Worm (Caenorhabditis elegans) whole organism, L4 larva: ENCODE results near the gene F53B1.3.
A peak's percentile ranks its signal among the peaks of the same experiment; 100 is the strongest.
"Not testable (repeated sequence)": the region's sequence is repeated elsewhere in the genome, so short reads cannot be mapped to it uniquely, and the experiment has no call there.

Source experiments
- D1046.2 ChIP-seq: fragments of 200-800 bp; sonication (Bioruptor generic); IDR thresholded peaks from 2 replicates; pipeline ENCODE4 v1.3.6; 2022; ENCODE audit warnings: missing genetic modification characterization, missing compliant biosample characterization
- F26F4.8 ChIP-seq: fragments of 200-800 bp; sonication (Bioruptor generic); conservative IDR thresholded peaks from 2 replicates; pipeline ENCODE4 v1.3.6; 2022; ENCODE audit warnings: missing genetic modification characterization, missing compliant biosample characterization
- F44E2.7 ChIP-seq: fragments of 200-800 bp; sonication (Bioruptor generic); IDR thresholded peaks from 2 replicates; pipeline ENCODE4 v2.1.2; 2022; ENCODE audit warnings: missing genetic modification characterization, missing compliant biosample characterization
- T26A8.4 ChIP-seq: fragments of 200-800 bp; sonication (Bioruptor generic); IDR thresholded peaks from 2 replicates; pipeline ENCODE4 v1.3.6; 2022; ENCODE audit warnings: missing genetic modification characterization, missing compliant biosample characterization
- Y105C5A.15 ChIP-seq: fragments of 200-800 bp; sonication (Bioruptor generic); IDR thresholded peaks from 2 replicates; pipeline ENCODE4 v1.3.6; 2022; ENCODE audit warnings: missing genetic modification characterization, missing compliant biosample characterization
- Y48G9A.11 ChIP-seq: fragments of 200-800 bp; sonication (Bioruptor generic); IDR thresholded peaks from 2 replicates; pipeline ENCODE4 v1.3.6; 2022; ENCODE audit warnings: missing genetic modification reagents, missing genetic modification characterization, missing compliant biosample characterization
- Y75B8A.6 ChIP-seq: fragments of 200-800 bp; sonication (Bioruptor generic); IDR thresholded peaks from 2 replicates; pipeline ENCODE4 v1.3.6; 2022; ENCODE audit warnings: missing genetic modification reagents, missing genetic modification characterization, missing compliant biosample characterization
- ZK337.2 ChIP-seq: fragments of 200-800 bp; sonication (Bioruptor generic); IDR thresholded peaks from 2 replicates; pipeline ENCODE4 v1.3.6; 2022; ENCODE audit warnings: missing genetic modification reagents, missing genetic modification characterization, missing compliant biosample characterization
- arid-1 ChIP-seq: fragments of 200-800 bp; sonication (Bioruptor generic); conservative IDR thresholded peaks from 2 replicates; pipeline ENCODE4 v1.3.6; 2022; ENCODE audit warnings: missing genetic modification reagents, missing genetic modification characterization, missing compliant biosample characterization
- ceh-20 ChIP-seq: fragments of 200-800 bp; sonication (Bioruptor generic); IDR thresholded peaks from 2 replicates; pipeline ENCODE4 v1.3.6; 2022; ENCODE audit warnings: missing genetic modification reagents, missing genetic modification characterization, missing compliant biosample characterization
- ceh-44 ChIP-seq: fragments of 200-800 bp; sonication (Bioruptor generic); IDR thresholded peaks from 2 replicates; pipeline ENCODE4 v1.3.6; 2022; ENCODE audit warnings: missing genetic modification reagents, missing genetic modification characterization, missing compliant biosample characterization
- ctbp-1 ChIP-seq: fragments of 200-800 bp; sonication (Bioruptor generic); IDR thresholded peaks from 2 replicates; pipeline ENCODE4 v1.3.6; 2022; ENCODE audit warnings: missing genetic modification reagents, missing genetic modification characterization, missing compliant biosample characterization
- dmd-6 ChIP-seq: fragments of 200-800 bp; sonication (Bioruptor generic); IDR thresholded peaks from 2 replicates; pipeline ENCODE4 v1.3.6; 2022; ENCODE audit warnings: missing genetic modification reagents, missing genetic modification characterization, missing compliant biosample characterization
- dmd-9 ChIP-seq: fragments of 200-800 bp; sonication (Bioruptor generic); IDR thresholded peaks from 2 replicates; pipeline ENCODE4 v1.3.6; 2022; ENCODE audit warnings: missing genetic modification reagents, missing genetic modification characterization, missing compliant biosample characterization
- egl-43 ChIP-seq: fragments of 200-800 bp; sonication (Bioruptor generic); IDR thresholded peaks from 2 replicates; pipeline ENCODE4 v1.3.6; 2022; ENCODE audit warnings: missing genetic modification reagents, missing genetic modification characterization, missing compliant biosample characterization
- hlh-11 ChIP-seq: fragments of 200-800 bp; sonication (Bioruptor generic); optimal IDR thresholded peaks from 2 replicates; lab custom pipeline; 2018; ENCODE audit warnings: mild to moderate bottlenecking, missing genetic modification characterization, missing compliant biosample characterization
- lim-7 ChIP-seq: fragments of 200-800 bp; sonication (Bioruptor generic); IDR thresholded peaks from 2 replicates; pipeline ENCODE4 v1.3.6; 2022; ENCODE audit warnings: missing genetic modification characterization, missing compliant biosample characterization
- lin-1 ChIP-seq: fragments of 200-800 bp; sonication (Bioruptor generic); IDR thresholded peaks from 2 replicates; pipeline ENCODE4 v1.3.6; 2022; ENCODE audit warnings: missing genetic modification reagents, missing genetic modification characterization, missing compliant biosample characterization
- madf-5 ChIP-seq, 2 experiments: fragments of 200-800 bp; sonication (Bioruptor generic); IDR thresholded peaks; 2 replicates each; pipeline ENCODE4 v1.3.6; 2022; ENCODE audit warnings: missing compliant biosample characterization in 2 of 2, missing genetic modification characterization in 2 of 2
- madf-9 ChIP-seq: fragments of 200-800 bp; sonication (Bioruptor generic); conservative IDR thresholded peaks from 2 replicates; pipeline ENCODE4 v1.3.6; 2022; ENCODE audit warnings: missing genetic modification reagents, missing genetic modification characterization, missing compliant biosample characterization
- mdt-29 ChIP-seq: fragments of 200-800 bp; sonication (Bioruptor generic); IDR thresholded peaks from 2 replicates; pipeline ENCODE4 v1.3.6; 2022; ENCODE audit warnings: missing genetic modification reagents, missing genetic modification characterization, missing compliant biosample characterization
- nhr-42 ChIP-seq: fragments of 200-800 bp; sonication (Bioruptor generic); IDR thresholded peaks from 2 replicates; pipeline ENCODE4 v1.3.6; 2022; ENCODE audit warnings: missing genetic modification characterization, missing compliant biosample characterization
- pha-4 ChIP-seq, 2 experiments: fragments of 150-350 bp in 1 of 2; fragments of 200-800 bp in 1 of 2; sonication (Bioruptor generic) in 1 of 2; IDR thresholded peaks in 1 of 2; optimal IDR thresholded peaks in 1 of 2; 2 replicates each; pipeline versions ENCODE4 v1.3.6 to Lab custom; 2014 to 2022; ENCODE audit warnings: missing genetic modification characterization in 2 of 2, missing genetic modification reagents in 2 of 2, missing biosample characterization in 1 of 2, missing compliant biosample characterization in 1 of 2
- php-3 ChIP-seq: fragments of 200-800 bp; sonication (Bioruptor generic); IDR thresholded peaks from 2 replicates; pipeline ENCODE4 v1.3.6; 2022; ENCODE audit warnings: missing genetic modification reagents, missing genetic modification characterization, missing compliant biosample characterization
- set-16 ChIP-seq: fragments of 200-800 bp; sonication (Bioruptor generic); IDR thresholded peaks from 2 replicates; pipeline ENCODE4 v1.3.6; 2022; ENCODE audit warnings: missing genetic modification reagents, missing genetic modification characterization, missing compliant biosample characterization
- snpc-1.2 ChIP-seq: fragments of 200-800 bp; sonication (Bioruptor generic); IDR thresholded peaks from 2 replicates; pipeline ENCODE4 v1.3.6; 2022; ENCODE audit warnings: missing genetic modification reagents, missing genetic modification characterization, missing compliant biosample characterization
- spr-1 ChIP-seq: sonication (generic microtip); optimal IDR thresholded peaks from 2 replicates; lab custom pipeline; 2016; ENCODE audit warnings: mild to moderate bottlenecking, missing genetic modification characterization, missing compliant biosample characterization
- tag-97 ChIP-seq: fragments of 200-800 bp; sonication (Bioruptor generic); IDR thresholded peaks from 2 replicates; pipeline ENCODE4 v1.3.6; 2022; ENCODE audit warnings: missing genetic modification characterization, missing compliant biosample characterization
- tra-1 ChIP-seq: fragments of 200-800 bp; sonication (Bioruptor generic); IDR thresholded peaks from 2 replicates; pipeline ENCODE4 v1.3.6; 2022; ENCODE audit warnings: missing genetic modification reagents, missing genetic modification characterization, missing compliant biosample characterization
- vab-7 ChIP-seq: fragments of 200-800 bp; sonication (Bioruptor generic); IDR thresholded peaks from 2 replicates; pipeline ENCODE4 v1.3.6; 2022; ENCODE audit warnings: missing genetic modification reagents, missing genetic modification characterization, missing compliant biosample characterization
- zip-11 ChIP-seq: fragments of 200-800 bp; sonication (Bioruptor generic); IDR thresholded peaks from 2 replicates; pipeline ENCODE4 v1.3.6; 2022; ENCODE audit warnings: missing genetic modification characterization, missing compliant biosample characterization

Gene F53B1.3

DNA sequence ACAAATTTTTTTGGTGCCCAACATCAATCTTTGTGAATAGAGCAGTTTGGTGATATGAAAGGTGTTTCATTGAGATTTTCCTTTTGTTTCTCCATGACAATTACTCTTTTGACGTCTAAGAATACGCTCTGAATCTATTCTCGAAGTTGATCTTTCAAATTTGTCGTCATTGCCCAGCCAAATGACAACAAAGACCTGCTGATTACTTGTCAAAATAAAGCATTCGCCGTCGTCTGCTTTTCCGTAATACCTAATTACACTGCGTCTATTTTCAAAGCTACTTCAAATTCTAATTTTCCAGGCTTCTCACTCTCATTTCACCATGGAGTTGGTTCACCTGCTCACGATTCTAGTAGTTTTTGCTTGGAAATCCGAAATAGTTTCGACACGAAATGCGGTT, at the start of gene F53B1.3:
TSS of gene F53B1.3 (plus strand) at position 301 of the 400 bp plus-strand sequence.
- no peak for TF ChIP-seq spr-1 (tag; lab: Kevin White, UChicago)
- no peak for TF ChIP-seq ceh-20 (GFP tag; lab: Robert Waterston, UW)
- no peak for TF ChIP-seq hlh-11 (tag; lab: Kevin White, UChicago)

DNA sequence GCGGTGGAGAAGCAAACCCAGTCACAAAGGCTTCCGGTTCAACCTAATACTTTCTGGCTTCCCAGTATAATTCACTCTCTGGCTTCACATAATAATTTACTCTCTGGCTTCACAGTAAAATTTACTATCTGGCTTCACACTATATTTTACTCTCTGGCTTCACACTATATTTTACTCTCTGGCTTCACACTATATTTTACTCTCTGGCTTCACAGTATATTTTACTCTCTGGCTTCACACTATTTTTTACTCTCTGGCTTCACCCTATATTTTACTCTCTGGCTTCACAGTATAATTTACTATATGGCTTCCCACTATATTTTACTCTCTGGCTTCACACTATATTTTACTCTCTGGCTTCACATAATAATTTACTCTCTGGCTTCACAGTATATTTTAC, 48.5 kb upstream of the F53B1.3 start:
- TF ChIP-seq set-16, result 0 out of 2 replicates have a peak, but pooled peaks have one; percentile 7
- TF ChIP-seq, all 104 proteins: peak for 1; not testable (repeated sequence) for 103

DNA sequence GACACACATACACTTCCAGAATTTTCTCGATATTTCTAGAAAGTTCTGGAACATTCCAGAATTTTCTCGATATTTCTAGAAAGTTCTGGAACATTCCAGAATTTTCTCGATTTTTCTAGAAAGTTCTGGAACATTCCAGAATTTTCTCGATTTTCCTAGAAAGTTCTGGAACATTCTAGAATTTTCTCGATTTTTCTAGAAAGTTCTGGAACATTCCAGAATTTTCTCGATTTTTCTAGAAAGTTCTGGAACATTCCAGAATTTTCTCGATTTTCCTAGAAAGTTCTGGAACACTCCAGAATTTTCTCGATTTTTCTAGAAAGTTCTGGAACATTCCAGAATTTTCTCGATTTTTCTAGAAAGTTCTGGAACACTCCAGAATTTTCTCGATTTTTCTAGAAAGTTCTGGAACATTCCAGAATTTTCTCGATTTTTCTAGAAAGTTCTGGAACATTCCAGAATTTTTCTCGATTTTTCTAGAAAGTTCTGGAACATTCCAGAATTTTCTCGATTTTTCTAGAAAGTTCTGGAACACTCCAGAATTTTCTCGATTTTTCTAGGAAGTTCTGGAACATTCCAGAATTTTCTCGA, 47.5 kb upstream of the F53B1.3 start:
- TF ChIP-seq Y48G9A.11 (peak; percentile 49; the same call in 1 of the 2 replicates), lim-7 (peak; percentile 88), Y75B8A.6 (peak; percentile 83; the same call in 1 of the 2 replicates), egl-43 (GFP tag; lab: Robert Waterston, UW) (peak; percentile 26; the same call in 1 of the 2 replicates), arid-1 (GFP tag; lab: Robert Waterston, UW) (peak; percentile 82), ctbp-1 (GFP tag; lab: Robert Waterston, UW) (peak; percentile 72), vab-7 (GFP tag; lab: Robert Waterston, UW) (peak; percentile 71), lin-1 (GFP tag; lab: Robert Waterston, UW) (peak; percentile 95), snpc-1.2 (GFP tag; lab: Robert Waterston, UW) (peak; percentile 80), madf-9 (GFP tag; lab: Robert Waterston, UW) (peak; percentile 64), tra-1 (GFP tag; lab: Robert Waterston, UW) (peak; percentile 75; the same call in 1 of the 2 replicates), madf-5 (GFP tag; IDR thresholded peaks at IDR 0.05; lab: Robert Waterston, UW) (peak in 1 of 2 experiments; percentile 61; a peak in 1 of 4 replicates), F26F4.8 (peak; percentile 79), dmd-9 (0 out of 2 replicates have a peak, but pooled peaks have one; percentile 13), mdt-29 (GFP tag; lab: Robert Waterston, UW) (peak; percentile 97), pha-4 (GFP tag; IDR thresholded peaks at IDR 0.05; lab: Robert Waterston, UW) (peak; percentile 84; the same call in 1 of the 2 replicates), dmd-6 (GFP tag; lab: Robert Waterston, UW) (0 out of 2 replicates have a peak, but pooled peaks have one; percentile 22), Y105C5A.15 (peak; percentile 86), zip-11 (GFP tag; lab: Robert Waterston, UW) (0 out of 2 replicates have a peak, but pooled peaks have one; percentile 14)
- not testable (repeated sequence) for TF ChIP-seq pha-4 (tag; optimal IDR thresholded peaks at IDR 0.05; lab: Kevin White, UChicago)

DNA sequence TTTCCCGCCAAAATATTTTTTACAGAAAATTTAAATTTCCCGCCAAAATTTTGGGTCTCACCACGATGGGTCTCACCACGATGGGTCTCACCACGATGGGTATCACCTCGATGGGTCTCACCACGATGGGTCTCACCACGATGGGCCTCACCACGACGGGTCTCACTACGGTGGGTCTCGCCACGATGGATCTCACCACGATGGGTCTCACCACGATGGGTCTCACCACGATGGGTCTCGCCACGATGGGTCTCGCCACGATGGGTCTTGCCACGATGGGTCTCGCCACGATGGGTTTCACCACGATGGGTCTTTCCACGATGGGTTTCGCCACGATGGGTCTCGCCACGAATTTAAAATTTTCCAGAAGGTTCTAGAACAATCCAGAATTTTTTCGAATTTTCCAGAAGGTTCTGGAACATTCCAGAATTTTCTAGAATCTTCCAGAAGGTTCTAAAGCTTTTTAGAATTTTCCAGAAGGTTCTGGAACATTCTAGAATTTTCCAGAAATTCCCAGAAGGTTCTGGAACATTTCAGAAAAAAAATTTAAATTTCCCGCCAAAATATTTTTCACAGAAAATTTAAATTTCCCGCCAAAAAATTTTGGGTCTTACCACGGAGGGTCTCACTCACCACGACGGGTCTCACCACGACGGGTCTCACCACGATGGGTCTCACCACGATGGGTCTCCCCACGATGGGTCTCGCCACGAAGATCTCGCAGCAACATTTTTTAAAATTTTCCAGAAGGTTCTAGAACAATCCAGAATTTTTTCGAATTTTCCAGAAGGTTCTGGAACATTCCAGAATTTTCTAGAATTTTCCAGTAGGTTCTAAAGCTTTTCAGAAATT, 46.7 kb upstream of the F53B1.3 start:
- TF ChIP-seq madf-9 (GFP tag; lab: Robert Waterston, UW) (0 out of 2 replicates have a peak, but pooled peaks have one; percentile 25), lim-7 (peak; percentile 65; the same call in 1 of the 2 replicates), T26A8.4 (GFP tag; lab: Robert Waterston, UW) (0 out of 2 replicates have a peak, but pooled peaks have one; percentile 29), php-3 (0 out of 2 replicates have a peak, but pooled peaks have one; percentile 37), tag-97 (GFP tag; lab: Robert Waterston, UW) (0 out of 2 replicates have a peak, but pooled peaks have one; percentile 30), pha-4 (GFP tag; IDR thresholded peaks at IDR 0.05; lab: Robert Waterston, UW) (0 out of 2 replicates have a peak, but pooled peaks have one; percentile 14), Y48G9A.11 (0 out of 2 replicates have a peak, but pooled peaks have one; percentile 8), tra-1 (GFP tag; lab: Robert Waterston, UW) (0 out of 2 replicates have a peak, but pooled peaks have one; percentile 11), madf-5 (GFP tag; IDR thresholded peaks at IDR 0.05; lab: Robert Waterston, UW) (peak; percentile 15 to 58; a peak in 2 of 4 replicates), Y75B8A.6 (0 out of 2 replicates have a peak, but pooled peaks have one; percentile 16), D1046.2 (peak; percentile 75; the same call in 1 of the 2 replicates), set-16 (peak; percentile 87), zip-11 (GFP tag; lab: Robert Waterston, UW) (0 out of 2 replicates have a peak, but pooled peaks have one; percentile 34), egl-43 (GFP tag; lab: Robert Waterston, UW) (peak; percentile 54; the same call in 1 of the 2 replicates), nhr-42 (GFP tag; lab: Robert Waterston, UW) (peak; percentile 81; the same call in 1 of the 2 replicates), F44E2.7 (peak; percentile 42; the same call in 1 of the 2 replicates), dmd-9 (peak; percentile 65; the same call in 1 of the 2 replicates), ZK337.2 (GFP tag; lab: Robert Waterston, UW) (peak; percentile 36; the same call in 1 of the 2 replicates), ceh-44 (GFP tag; lab: Robert Waterston, UW) (0 out of 2 replicates have a peak, but pooled peaks have one; percentile 49)
- TF ChIP-seq pha-4 (tag; optimal IDR thresholded peaks at IDR 0.05; lab: Kevin White, UChicago), result not testable (repeated sequence)
